Worm (Caenorhabditis elegans): Measurements from ENCODE around the gene C55C3.6.

DNA sequence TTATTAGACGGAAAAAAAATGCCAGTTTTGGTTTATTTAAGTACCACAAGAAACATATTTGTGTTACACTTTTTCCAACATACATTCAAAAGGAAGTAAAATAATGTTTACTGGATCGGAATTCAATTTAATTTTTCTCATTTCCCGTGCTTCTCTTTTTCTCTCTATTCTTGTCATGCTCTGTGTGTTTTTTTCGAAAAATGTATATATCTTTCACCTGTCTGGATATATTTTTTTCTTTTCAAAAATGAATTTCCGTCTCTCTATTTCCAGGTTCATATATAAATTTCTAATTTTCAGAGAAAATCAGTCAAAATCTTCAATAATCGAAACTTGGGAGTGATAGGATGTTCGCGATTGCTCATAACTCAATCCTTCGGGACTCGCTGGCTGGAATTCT, 42.3 kb downstream of the C55C3.6 start, which contains the start of gene H35B03.1:
- TF ChIP-seq aly-2 (tag; optimal IDR thresholded peaks at IDR 0.05) = no peak
- no peak for TF ChIP-seq unc-86 (tag; optimal IDR thresholded peaks at IDR 0.05)
- no peak for TF ChIP-seq mep-1 (tag; optimal IDR thresholded peaks at IDR 0.05)
- TF ChIP-seq skn-1 (tag; optimal IDR thresholded peaks at IDR 0.05) = no peak
- TF ChIP-seq fkh-10 (GFP tag; optimal IDR thresholded peaks at IDR 0.05) = no peak
- TF ChIP-seq snpc-4 (tag; optimal IDR thresholded peaks at IDR 0.05) = no peak
- TF ChIP-seq elt-3 (tag; optimal IDR thresholded peaks at IDR 0.05) = no peak
- TF ChIP-seq nhr-28 (tag; optimal IDR thresholded peaks at IDR 0.05) = no peak
